Worm (Caenorhabditis elegans) whole organism, midembryonic: ENCODE data around the gene aldo-1.

ENCODE experiments used
- T22C8.4 ChIP-seq: fragments of 200-800 bp; sonication (Bioruptor generic); IDR thresholded peaks from 2 replicates; pipeline ENCODE4 v1.3.6; 2022; ENCODE audit warnings: missing genetic modification characterization, missing compliant biosample characterization
- cog-1 ChIP-seq: sonication (generic microtip); optimal IDR thresholded peaks from 2 replicates; lab custom pipeline; 2016; ENCODE audit warnings: missing genetic modification characterization, missing compliant biosample characterization
- flt-1 ChIP-seq: fragments of 200-800 bp; sonication (Bioruptor generic); IDR thresholded peaks from 2 replicates; pipeline ENCODE4 v1.3.6; 2022; ENCODE audit warnings: missing genetic modification characterization, missing compliant biosample characterization
- klf-2 ChIP-seq: fragments of 200-800 bp; sonication (Bioruptor generic); conservative IDR thresholded peaks from 2 replicates; pipeline ENCODE4 v1.3.6; 2022; ENCODE audit warnings: missing genetic modification reagents, missing genetic modification characterization, missing compliant biosample characterization
- med-1 ChIP-seq: sonication (generic microtip); optimal IDR thresholded peaks from 2 replicates; lab custom pipeline; 2017; ENCODE audit warnings: missing genetic modification characterization, mild to moderate bottlenecking, missing compliant biosample characterization, antibody characterized with exemption, missing genetic modification reagents; ENCODE audit not compliant: insufficient read depth
- ref-1 ChIP-seq: fragments of 200-800 bp; sonication (Bioruptor generic); conservative IDR thresholded peaks from 2 replicates; pipeline ENCODE4 v1.3.6; 2022; ENCODE audit warnings: missing genetic modification reagents, missing genetic modification characterization, missing compliant biosample characterization
- tab-1 ChIP-seq: fragments of 200-800 bp; sonication (Bioruptor generic); IDR thresholded peaks from 2 replicates; pipeline ENCODE4 v1.3.6; 2022; ENCODE audit warnings: missing genetic modification characterization, missing compliant biosample characterization
- ztf-23 ChIP-seq: fragments of 200-800 bp; sonication (Bioruptor generic); IDR thresholded peaks from 2 replicates; pipeline ENCODE4 v1.3.6; 2022; ENCODE audit warnings: missing genetic modification reagents, missing genetic modification characterization, missing compliant biosample characterization
- ztf-29 ChIP-seq: fragments of 200-800 bp; sonication (Bioruptor generic); IDR thresholded peaks from 2 replicates; pipeline ENCODE4 v1.3.6; 2022; ENCODE audit warnings: missing genetic modification reagents, missing genetic modification characterization, missing compliant biosample characterization

DNA sequence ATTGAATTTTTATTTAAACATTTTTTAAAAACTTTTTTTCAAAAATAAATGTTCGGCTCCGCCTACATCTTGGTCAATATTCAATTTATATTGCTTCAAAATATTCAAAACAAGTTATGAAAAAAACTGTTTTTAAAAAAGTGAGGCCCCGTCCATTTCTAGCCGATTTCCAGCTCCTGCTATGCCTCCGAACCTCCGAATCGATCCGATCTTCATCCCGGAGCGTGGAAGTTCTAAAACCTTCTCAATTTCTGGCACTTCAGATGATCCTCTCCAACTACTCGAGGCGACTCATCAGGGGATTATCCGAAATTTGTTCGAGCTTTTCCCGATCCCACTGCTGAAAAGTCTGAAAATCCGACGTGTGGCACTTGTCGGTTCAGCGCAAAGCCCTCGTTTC lies 49.5 kb upstream of the aldo-1 start:
- no peak for TF ChIP-seq med-1
- no peak for TF ChIP-seq klf-2 (GFP tag; lab: Robert Waterston, UW)
- no peak for TF ChIP-seq ztf-23 (GFP tag; lab: Robert Waterston, UW)
- no peak for TF ChIP-seq cog-1 (tag; lab: Kevin White, UChicago)
- no peak for TF ChIP-seq tab-1 (GFP tag; lab: Robert Waterston, UW)
- no peak for TF ChIP-seq T22C8.4 (GFP tag; lab: Robert Waterston, UW)
- no peak for TF ChIP-seq ref-1 (GFP tag; lab: Robert Waterston, UW)
- TF ChIP-seq ztf-29, result no peak
- TF ChIP-seq flt-1 (GFP tag; lab: Robert Waterston, UW), result no peak
